Worm (Caenorhabditis elegans) whole organism, L2 larva: Measurements from ENCODE around the gene F21A3.2.

Experiments used
- C34F6.9 ChIP-seq: fragments of 150-350 bp; optimal IDR thresholded peaks from 2 replicates; lab custom pipeline; 2014; ENCODE audit warnings: missing biosample characterization, missing genetic modification characterization
- F13H6.1 ChIP-seq: sonication (generic microtip); optimal IDR thresholded peaks from 2 replicates; lab custom pipeline; 2016; ENCODE audit warnings: missing genetic modification characterization, missing compliant biosample characterization
- R02D3.7 ChIP-seq: fragments of 150-350 bp; optimal IDR thresholded peaks from 2 replicates; lab custom pipeline; 2014; ENCODE audit warnings: missing biosample characterization, missing genetic modification characterization
- Y55F3AM.14 ChIP-seq: fragments of 200-800 bp; sonication (Bioruptor generic); optimal IDR thresholded peaks from 2 replicates; lab custom pipeline; 2018; ENCODE audit warnings: mild to moderate bottlenecking, missing genetic modification characterization, missing compliant biosample characterization
- ZK546.5 ChIP-seq: sonication (generic microtip); optimal IDR thresholded peaks from 2 replicates; lab custom pipeline; 2017; ENCODE audit warnings: missing biosample characterization, missing genetic modification characterization
- alr-1 ChIP-seq: fragments of 150-350 bp; optimal IDR thresholded peaks from 2 replicates; lab custom pipeline; 2014; ENCODE audit warnings: missing biosample characterization, missing genetic modification characterization
- aly-2 ChIP-seq: fragments of 150-350 bp; optimal IDR thresholded peaks from 2 replicates; lab custom pipeline; 2014; ENCODE audit warnings: missing biosample characterization, missing genetic modification characterization
- ama-1 ChIP-seq: fragments of 150-350 bp; optimal IDR thresholded peaks from 2 replicates; lab custom pipeline; 2018; ENCODE audit warnings: inconsistent platforms
- blmp-1 ChIP-seq: sonication (generic microtip); optimal IDR thresholded peaks from 2 replicates; lab custom pipeline; 2017; ENCODE audit warnings: missing genetic modification characterization, mild to moderate bottlenecking, missing compliant biosample characterization, antibody characterized with exemption, moderate library complexity; ENCODE audit not compliant: insufficient read depth
- ceh-16 ChIP-seq: fragments of 150-350 bp; optimal IDR thresholded peaks from 2 replicates; lab custom pipeline; 2014; ENCODE audit warnings: missing biosample characterization, missing genetic modification characterization
- ceh-82 ChIP-seq: fragments of 150-350 bp; optimal IDR thresholded peaks from 2 replicates; lab custom pipeline; 2014; ENCODE audit warnings: missing biosample characterization, missing genetic modification characterization
- crh-2 ChIP-seq: sonication (generic microtip); optimal IDR thresholded peaks from 2 replicates; lab custom pipeline; 2017; ENCODE audit warnings: missing biosample characterization, missing genetic modification characterization
- dmd-4 ChIP-seq: sonication (generic microtip); optimal IDR thresholded peaks from 2 replicates; lab custom pipeline; 2017; ENCODE audit warnings: missing biosample characterization, missing genetic modification characterization
- egl-27 ChIP-seq: sonication (generic microtip); optimal IDR thresholded peaks from 3 replicates; lab custom pipeline; 2017; ENCODE audit warnings: missing biosample characterization, missing genetic modification reagents, missing genetic modification characterization
- elt-1 ChIP-seq: fragments of 150-350 bp; optimal IDR thresholded peaks from 2 replicates; lab custom pipeline; 2014; ENCODE audit warnings: missing biosample characterization, missing genetic modification characterization
- elt-3 ChIP-seq: sonication (generic microtip); optimal IDR thresholded peaks from 2 replicates; lab custom pipeline; 2017; ENCODE audit warnings: missing biosample characterization, missing genetic modification characterization
- fos-1 ChIP-seq: fragments of 150-350 bp; optimal IDR thresholded peaks from 2 replicates; lab custom pipeline; 2014; ENCODE audit warnings: missing biosample characterization, missing genetic modification characterization
- gmeb-1 ChIP-seq: fragments of 150-350 bp; optimal IDR thresholded peaks from 2 replicates; lab custom pipeline; 2014; ENCODE audit warnings: missing biosample characterization, missing genetic modification characterization
- lin-11 ChIP-seq: fragments of 150-350 bp; sonication (generic microtip); optimal IDR thresholded peaks from 2 replicates; lab custom pipeline; 2014; ENCODE audit warnings: missing biosample characterization, missing genetic modification characterization, inconsistent platforms, mixed read lengths
- lin-13 ChIP-seq: fragments of 150-350 bp; optimal IDR thresholded peaks from 2 replicates; lab custom pipeline; 2014; ENCODE audit warnings: missing biosample characterization, missing genetic modification reagents, missing genetic modification characterization
- lin-39 ChIP-seq: fragments of 150-350 bp; optimal IDR thresholded peaks from 2 replicates; lab custom pipeline; 2014; ENCODE audit warnings: missing biosample characterization, missing genetic modification reagents, missing genetic modification characterization
- lsy-2 ChIP-seq, 2 experiments: fragments of 150-350 bp in 1 of 2; sonication (generic microtip) in 1 of 2; optimal IDR thresholded peaks; 2 replicates each; lab custom pipeline; 2014 to 2017; ENCODE audit warnings: missing biosample characterization in 2 of 2, missing genetic modification characterization in 2 of 2
- mab-5 ChIP-seq: fragments of 150-350 bp; optimal IDR thresholded peaks from 2 replicates; lab custom pipeline; 2014; ENCODE audit warnings: missing biosample characterization, missing genetic modification characterization
- mbf-1 ChIP-seq: sonication (generic microtip); optimal IDR thresholded peaks from 2 replicates; lab custom pipeline; 2017; ENCODE audit warnings: missing biosample characterization, missing genetic modification characterization
- mdl-1 ChIP-seq, 2 experiments: fragments of 150-350 bp in 1 of 2; sonication (generic microtip) in 1 of 2; optimal IDR thresholded peaks; 2 replicates each; lab custom pipeline; 2017; ENCODE audit warnings: missing biosample characterization in 2 of 2, missing genetic modification characterization in 2 of 2
- nhr-10 ChIP-seq: sonication (generic microtip); optimal IDR thresholded peaks from 2 replicates; lab custom pipeline; 2017; ENCODE audit warnings: missing biosample characterization, missing genetic modification characterization
- nhr-11 ChIP-seq: fragments of 150-350 bp; optimal IDR thresholded peaks from 2 replicates; lab custom pipeline; 2014; ENCODE audit warnings: missing biosample characterization, missing genetic modification characterization
- nhr-12 ChIP-seq: fragments of 150-350 bp; optimal IDR thresholded peaks from 2 replicates; lab custom pipeline; 2014; ENCODE audit warnings: missing biosample characterization, missing genetic modification characterization
- nhr-129 ChIP-seq: fragments of 150-350 bp; optimal IDR thresholded peaks from 2 replicates; lab custom pipeline; 2014; ENCODE audit warnings: missing biosample characterization, missing genetic modification characterization
- nhr-21 ChIP-seq: fragments of 150-350 bp; optimal IDR thresholded peaks from 2 replicates; lab custom pipeline; 2014; ENCODE audit warnings: missing biosample characterization, missing genetic modification characterization
- nhr-23 ChIP-seq: fragments of 150-350 bp; optimal IDR thresholded peaks from 2 replicates; lab custom pipeline; 2014; ENCODE audit warnings: missing biosample characterization, missing genetic modification reagents, missing genetic modification characterization
- nhr-237 ChIP-seq: fragments of 150-350 bp; optimal IDR thresholded peaks from 2 replicates; lab custom pipeline; 2014; ENCODE audit warnings: missing biosample characterization, missing genetic modification characterization
- nhr-25 ChIP-seq: fragments of 150-350 bp; sonication (generic microtip); optimal IDR thresholded peaks from 3 replicates; lab custom pipeline; 2014; ENCODE audit warnings: missing biosample characterization, missing genetic modification characterization
- nhr-6 ChIP-seq: fragments of 150-350 bp; optimal IDR thresholded peaks from 2 replicates; lab custom pipeline; 2014; ENCODE audit warnings: missing biosample characterization, missing genetic modification characterization
- nhr-77 ChIP-seq: fragments of 150-350 bp; optimal IDR thresholded peaks from 2 replicates; lab custom pipeline; 2014; ENCODE audit warnings: missing biosample characterization, missing genetic modification characterization
- peb-1 ChIP-seq: fragments of 150-350 bp; optimal IDR thresholded peaks from 2 replicates; lab custom pipeline; 2014; ENCODE audit warnings: missing biosample characterization, missing genetic modification characterization
- sem-4 ChIP-seq: fragments of 150-350 bp; optimal IDR thresholded peaks from 2 replicates; lab custom pipeline; 2014; ENCODE audit warnings: missing biosample characterization, missing genetic modification reagents, missing genetic modification characterization
- skn-1 ChIP-seq: sonication (generic microtip); optimal IDR thresholded peaks from 2 replicates; lab custom pipeline; 2017; ENCODE audit warnings: missing biosample characterization, missing genetic modification characterization
- sma-3 ChIP-seq: sonication (generic microtip); optimal IDR thresholded peaks from 2 replicates; lab custom pipeline; 2016; ENCODE audit warnings: missing genetic modification reagents, missing genetic modification characterization, missing compliant biosample characterization
- sma-9 ChIP-seq, 2 experiments: fragments of 150-350 bp in 1 of 2; sonication (generic microtip) in 1 of 2; optimal IDR thresholded peaks; 2 replicates each; lab custom pipeline; 2014 to 2016; ENCODE audit warnings: missing genetic modification characterization in 2 of 2, mild to moderate bottlenecking in 1 of 2, missing biosample characterization in 1 of 2, missing compliant biosample characterization in 1 of 2, missing genetic modification reagents in 1 of 2, moderate library complexity in 1 of 2
- snpc-4 ChIP-seq: fragments of 150-350 bp; optimal IDR thresholded peaks from 2 replicates; lab custom pipeline; 2014; ENCODE audit warnings: missing biosample characterization, missing genetic modification characterization
- unc-39 ChIP-seq: fragments of 150-350 bp; optimal IDR thresholded peaks from 2 replicates; lab custom pipeline; 2014; ENCODE audit warnings: missing biosample characterization, missing genetic modification characterization
- unc-55 ChIP-seq: fragments of 150-350 bp; sonication (generic microtip); optimal IDR thresholded peaks from 3 replicates; lab custom pipeline; 2014; ENCODE audit warnings: missing biosample characterization, missing genetic modification reagents, missing genetic modification characterization
- unc-62 ChIP-seq: fragments of 150-350 bp; optimal IDR thresholded peaks from 2 replicates; lab custom pipeline; 2014; ENCODE audit warnings: missing biosample characterization, missing genetic modification reagents, missing genetic modification characterization
- zag-1 ChIP-seq: fragments of 150-350 bp; optimal IDR thresholded peaks from 2 replicates; lab custom pipeline; 2014; ENCODE audit warnings: missing biosample characterization, missing genetic modification characterization
- ztf-1 ChIP-seq: fragments of 200-800 bp; sonication (Bioruptor generic); conservative IDR thresholded peaks from 2 replicates; pipeline ENCODE4 v1.3.6; 2022; ENCODE audit warnings: missing genetic modification characterization, missing compliant biosample characterization
- ztf-11 ChIP-seq: sonication (generic microtip); optimal IDR thresholded peaks from 2 replicates; lab custom pipeline; 2017; ENCODE audit warnings: missing biosample characterization, missing genetic modification characterization
- ztf-4 ChIP-seq: fragments of 150-350 bp; optimal IDR thresholded peaks from 2 replicates; lab custom pipeline; 2014; ENCODE audit warnings: missing biosample characterization, missing genetic modification characterization

F21A3.2 gene

ce11 chrV:15533864-15534263 lies at the start of gene F21A3.2:
Gene F21A3.2, minus strand, starts transcription at chrV:15533964.
- no peak for TF ChIP-seq peb-1
- no peak for TF ChIP-seq zag-1 (tag; lab: Kevin White, UChicago)
- TF ChIP-seq snpc-4 (tag; lab: Kevin White, UChicago), result no peak
- no peak for TF ChIP-seq R02D3.7
- TF ChIP-seq nhr-237 (tag; lab: Kevin White, UChicago), result no peak
- no peak for TF ChIP-seq ZK546.5 (tag; lab: Kevin White, UChicago)
- no peak for TF ChIP-seq elt-1 (tag; lab: Kevin White, UChicago)
- TF ChIP-seq gmeb-1, result no peak
- no peak for TF ChIP-seq mab-5 (tag; lab: Kevin White, UChicago)
- no peak for TF ChIP-seq lsy-2 (tag; optimal IDR thresholded peaks at IDR 0.05; lab: Kevin White, UChicago)
- no peak for TF ChIP-seq fos-1 (tag; lab: Kevin White, UChicago)
- TF ChIP-seq egl-27, result no peak
- TF ChIP-seq ceh-82, result no peak
- TF ChIP-seq Y55F3AM.14 (GFP tag; lab: Kevin White, UChicago), result no peak
- no peak for TF ChIP-seq nhr-10
- TF ChIP-seq nhr-12, result no peak
- TF ChIP-seq nhr-6 (tag; lab: Kevin White, UChicago), result no peak
- no peak for TF ChIP-seq mdl-1 (tag; optimal IDR thresholded peaks at IDR 0.05; lab: Kevin White, UChicago)
- no peak for TF ChIP-seq blmp-1 (tag; lab: Kevin White, UChicago)
- no peak for TF ChIP-seq sem-4 (tag; lab: Kevin White, UChicago)

ce11 chrV:15578386-15578785 lies 44.6 kb upstream of the F21A3.2 start, which contains the start of gene F28F8.9:
Gene F28F8.9, minus strand, starts transcription at chrV:15578673.
- TF ChIP-seq nhr-10, result no peak
- TF ChIP-seq R02D3.7, result peak; percentile 87
- TF ChIP-seq unc-62 (GFP tag; lab: Kevin White, UChicago), result no peak
- TF ChIP-seq nhr-6 (tag; lab: Kevin White, UChicago), result no peak
- peak; percentile 62 for TF ChIP-seq unc-55
- peak; percentile 36 for TF ChIP-seq snpc-4 (tag; lab: Kevin White, UChicago)
- TF ChIP-seq ztf-4 (tag; lab: Kevin White, UChicago), result no peak
- peak; percentile 39 for TF ChIP-seq sma-9 (GFP tag; optimal IDR thresholded peaks at IDR 0.05; lab: Kevin White, UChicago)
- TF ChIP-seq sma-9 (tag; optimal IDR thresholded peaks at IDR 0.05; lab: Kevin White, UChicago), result no peak
- no peak for TF ChIP-seq nhr-12
- TF ChIP-seq nhr-237 (tag; lab: Kevin White, UChicago), result no peak
- TF ChIP-seq nhr-129, result peak; percentile 66
- no peak for TF ChIP-seq ama-1
- no peak for TF ChIP-seq dmd-4 (tag; lab: Kevin White, UChicago)
- no peak for TF ChIP-seq blmp-1 (tag; lab: Kevin White, UChicago)
- TF ChIP-seq egl-27, result no peak
- no peak for TF ChIP-seq ceh-16 (tag; lab: Kevin White, UChicago)
- TF ChIP-seq sma-3 (GFP tag; lab: Kevin White, UChicago), result peak; percentile 4
- TF ChIP-seq unc-39 (tag; lab: Kevin White, UChicago), result no peak
- no peak for TF ChIP-seq sem-4 (tag; lab: Kevin White, UChicago)
- TF ChIP-seq ztf-11 (tag; lab: Kevin White, UChicago), result no peak
- TF ChIP-seq ztf-1 (GFP tag; lab: Robert Waterston, UW), result no peak
- no peak for TF ChIP-seq mab-5 (tag; lab: Kevin White, UChicago)
- TF ChIP-seq ZK546.5 (tag; lab: Kevin White, UChicago), result no peak
- TF ChIP-seq nhr-11, result no peak
- no peak for TF ChIP-seq nhr-23 (tag; lab: Kevin White, UChicago)
- TF ChIP-seq elt-3, result no peak
- TF ChIP-seq skn-1 (tag; lab: Kevin White, UChicago), result no peak
- TF ChIP-seq mbf-1, result no peak
- TF ChIP-seq elt-1 (tag; lab: Kevin White, UChicago), result no peak
- TF ChIP-seq zag-1 (tag; lab: Kevin White, UChicago), result no peak
- peak; percentile 55 for TF ChIP-seq C34F6.9 (tag; lab: Kevin White, UChicago)
- no peak for TF ChIP-seq nhr-77 (tag; lab: Kevin White, UChicago)
- TF ChIP-seq fos-1 (tag; lab: Kevin White, UChicago), result no peak
- no peak for TF ChIP-seq ceh-82
- no peak for TF ChIP-seq mdl-1 (tag; optimal IDR thresholded peaks at IDR 0.05; lab: Kevin White, UChicago)
- TF ChIP-seq lsy-2 (tag; optimal IDR thresholded peaks at IDR 0.05; lab: Kevin White, UChicago), result peak in 1 of 2 experiments; percentile 74
- TF ChIP-seq gmeb-1, result peak; percentile 90
- TF ChIP-seq nhr-25 (tag; lab: Kevin White, UChicago), result no peak
- TF ChIP-seq lin-13 (GFP tag; lab: Kevin White, UChicago), result peak; percentile 35
- TF ChIP-seq Y55F3AM.14 (GFP tag; lab: Kevin White, UChicago), result no peak
- no peak for TF ChIP-seq nhr-21 (tag; lab: Kevin White, UChicago)
- no peak for TF ChIP-seq aly-2 (tag; lab: Kevin White, UChicago)
- TF ChIP-seq F13H6.1 (tag; lab: Kevin White, UChicago), result no peak
- no peak for TF ChIP-seq alr-1 (tag; lab: Kevin White, UChicago)
- TF ChIP-seq lin-39 (tag; lab: Kevin White, UChicago), result no peak
- no peak for TF ChIP-seq lin-11 (tag; lab: Kevin White, UChicago)
- no peak for TF ChIP-seq peb-1
- TF ChIP-seq crh-2 (tag; lab: Kevin White, UChicago), result peak; percentile 32
